Worm (Caenorhabditis elegans): ENCODE results near the gene ZC196.8.

- no peak for TF ChIP-seq him-1 (tag; optimal IDR thresholded peaks at IDR 0.05)
- TF ChIP-seq W03F9.2 (tag; optimal IDR thresholded peaks at IDR 0.05) = no peak
- no peak for TF ChIP-seq dao-5 (tag; optimal IDR thresholded peaks at IDR 0.05)
These were observed 34.4 kb downstream of the ZC196.8 start, which contains the start of gene ZC190.8 for ce11 chrV:8687707-8688106.

All from whole organism, L4/young adult.